Worm (Caenorhabditis elegans) whole organism, mixed stage, embryonic: Measurements from ENCODE around the gene ugt-58.

Experiments
- bed-3 ChIP-seq: fragments of 200-800 bp; sonication (Bioruptor generic); optimal IDR thresholded peaks from 3 replicates; lab custom pipeline; 2018; ENCODE audit warnings: mild to moderate bottlenecking, missing genetic modification characterization, moderate library complexity, missing compliant biosample characterization
- ceh-39 ChIP-seq: fragments of 150-350 bp; optimal IDR thresholded peaks from 2 replicates; lab custom pipeline; 2014; ENCODE audit warnings: missing biosample characterization, missing genetic modification characterization
- ceh-43 ChIP-seq: fragments of 200-800 bp; sonication (Bioruptor generic); optimal IDR thresholded peaks from 2 replicates; lab custom pipeline; 2018; ENCODE audit warnings: mild to moderate bottlenecking, missing genetic modification characterization, moderate library complexity, missing compliant biosample characterization
- ceh-83 ChIP-seq: fragments of 200-800 bp; sonication (Bioruptor generic); optimal IDR thresholded peaks from 2 replicates; lab custom pipeline; 2018; ENCODE audit warnings: mild to moderate bottlenecking, missing genetic modification characterization, missing compliant biosample characterization
- ces-1 ChIP-seq: fragments of 150-350 bp; optimal IDR thresholded peaks from 2 replicates; lab custom pipeline; 2014; ENCODE audit warnings: missing biosample characterization, missing genetic modification reagents, missing genetic modification characterization
- cnd-1 ChIP-seq: fragments of 200-800 bp; sonication (Bioruptor generic); optimal IDR thresholded peaks from 2 replicates; lab custom pipeline; 2018; ENCODE audit warnings: mild to moderate bottlenecking, missing genetic modification characterization, missing compliant biosample characterization
- drap-1 ChIP-seq: fragments of 200-800 bp; sonication (Bioruptor generic); optimal IDR thresholded peaks from 3 replicates; lab custom pipeline; 2018; ENCODE audit warnings: mild to moderate bottlenecking, missing genetic modification characterization, missing compliant biosample characterization
- elt-3 ChIP-seq: fragments of 150-350 bp; optimal IDR thresholded peaks from 2 replicates; lab custom pipeline; 2014; ENCODE audit warnings: missing biosample characterization, missing genetic modification characterization
- flh-1 ChIP-seq: fragments of 200-800 bp; sonication (Bioruptor generic); optimal IDR thresholded peaks from 2 replicates; lab custom pipeline; 2018; ENCODE audit warnings: mild to moderate bottlenecking, missing genetic modification characterization, moderate library complexity, missing compliant biosample characterization
- hlh-1 ChIP-seq: fragments of 150-350 bp; optimal IDR thresholded peaks from 2 replicates; lab custom pipeline; 2014; ENCODE audit warnings: missing biosample characterization, missing genetic modification reagents, missing genetic modification characterization
- lin-13 ChIP-seq: fragments of 150-350 bp; optimal IDR thresholded peaks from 2 replicates; lab custom pipeline; 2014; ENCODE audit warnings: missing biosample characterization, missing genetic modification characterization
- lsy-2 ChIP-seq: fragments of 150-350 bp; optimal IDR thresholded peaks from 2 replicates; lab custom pipeline; 2014; ENCODE audit warnings: missing biosample characterization, missing genetic modification characterization
- mab-5 ChIP-seq: fragments of 150-350 bp; optimal IDR thresholded peaks from 2 replicates; lab custom pipeline; 2014; ENCODE audit warnings: missing biosample characterization, missing genetic modification characterization
- mep-1 ChIP-seq: fragments of 150-350 bp; optimal IDR thresholded peaks from 2 replicates; lab custom pipeline; 2017; ENCODE audit warnings: missing biosample characterization, missing genetic modification reagents, missing genetic modification characterization, inconsistent platforms
- mls-2 ChIP-seq: sonication (generic microtip); optimal IDR thresholded peaks from 2 replicates; lab custom pipeline; 2016; ENCODE audit warnings: mild to moderate bottlenecking, missing genetic modification characterization, moderate library complexity, missing compliant biosample characterization
- nhr-12 ChIP-seq: fragments of 150-350 bp; optimal IDR thresholded peaks from 2 replicates; lab custom pipeline; 2014; ENCODE audit warnings: missing biosample characterization, missing genetic modification characterization
- nhr-2 ChIP-seq: fragments of 150-350 bp; optimal IDR thresholded peaks from 2 replicates; lab custom pipeline; 2014; ENCODE audit warnings: missing biosample characterization, missing genetic modification characterization
- nhr-237 ChIP-seq: fragments of 150-350 bp; optimal IDR thresholded peaks from 2 replicates; lab custom pipeline; 2014; ENCODE audit warnings: missing biosample characterization, missing genetic modification characterization
- nhr-28 ChIP-seq: fragments of 150-350 bp; optimal IDR thresholded peaks from 2 replicates; lab custom pipeline; 2014; ENCODE audit warnings: missing biosample characterization, missing genetic modification characterization
- pha-4 ChIP-seq: fragments of 150-350 bp; optimal IDR thresholded peaks from 2 replicates; lab custom pipeline; 2018; ENCODE audit warnings: missing biosample characterization, missing genetic modification reagents, missing genetic modification characterization
- snpc-4 ChIP-seq: fragments of 150-350 bp; optimal IDR thresholded peaks from 2 replicates; lab custom pipeline; 2014; ENCODE audit warnings: missing biosample characterization, missing genetic modification characterization
- unc-120 ChIP-seq: sonication (generic microtip); optimal IDR thresholded peaks from 2 replicates; lab custom pipeline; 2017; ENCODE audit warnings: missing genetic modification characterization, missing compliant biosample characterization; ENCODE audit not compliant: poor library complexity, severe bottlenecking
- unc-39 ChIP-seq: fragments of 150-350 bp; optimal IDR thresholded peaks from 2 replicates; lab custom pipeline; 2014; ENCODE audit warnings: missing biosample characterization, missing genetic modification characterization
- unc-62 ChIP-seq: fragments of 150-350 bp; optimal IDR thresholded peaks from 2 replicates; lab custom pipeline; 2014; ENCODE audit warnings: missing biosample characterization, missing genetic modification reagents, missing genetic modification characterization
- zip-8 ChIP-seq: fragments of 150-350 bp; optimal IDR thresholded peaks from 2 replicates; lab custom pipeline; 2014; ENCODE audit warnings: missing biosample characterization, missing genetic modification characterization
- ztf-11 ChIP-seq: fragments of 150-350 bp; optimal IDR thresholded peaks from 2 replicates; lab custom pipeline; 2014; ENCODE audit warnings: missing biosample characterization, missing genetic modification characterization

ugt-58 gene

ce11 chrII:9603419-9603818, 16.8 kb upstream of the ugt-58 start:
- TF ChIP-seq lsy-2 (tag; lab: Kevin White, UChicago) (peak; percentile 34), mep-1 (peak; percentile 32), nhr-28 (peak; percentile 28), unc-62 (GFP tag; lab: Kevin White, UChicago) (peak; percentile 80), unc-120 (tag; lab: Kevin White, UChicago) (peak; percentile 75), pha-4 (tag; lab: Kevin White, UChicago) (peak; percentile 68), hlh-1 (tag; lab: Kevin White, UChicago) (peak; percentile 65), elt-3 (no peak), nhr-237 (peak; percentile 80), lin-13 (tag; lab: Kevin White, UChicago) (no peak), mab-5 (tag; lab: Kevin White, UChicago) (peak; percentile 3), ceh-83 (GFP tag; lab: Kevin White, UChicago) (no peak)
- TF ChIP-seq, all 35 proteins: peak for 9

ce11 chrII:9602566-9602965, 16.0 kb upstream of the ugt-58 start:
- TF ChIP-seq snpc-4 (tag; lab: Kevin White, UChicago): no peak
- no peak for TF ChIP-seq nhr-12 (tag; lab: Kevin White, UChicago)
- TF ChIP-seq zip-8: no peak

- TF ChIP-seq drap-1 (GFP tag; lab: Kevin White, UChicago) (no peak), nhr-2 (tag; lab: Kevin White, UChicago) (no peak), ces-1 (no peak), unc-62 (GFP tag; lab: Kevin White, UChicago) (no peak), nhr-28 (no peak)
Observed at ce11 chrII:9601679-9602078, 15.1 kb upstream of the ugt-58 start.

ce11 chrII:9601069-9601468, 14.5 kb upstream of the ugt-58 start:
- TF ChIP-seq nhr-28: no peak
- peak; percentile 5 for TF ChIP-seq unc-120 (tag; lab: Kevin White, UChicago)
- TF ChIP-seq hlh-1 (tag; lab: Kevin White, UChicago): no peak
- no peak for TF ChIP-seq lsy-2 (tag; lab: Kevin White, UChicago)
- TF ChIP-seq ces-1: no peak
- no peak for TF ChIP-seq nhr-12 (tag; lab: Kevin White, UChicago)
- TF ChIP-seq cnd-1 (tag; lab: Kevin White, UChicago): no peak

ce11 chrII:9600022-9600722, 13.6 kb upstream of the ugt-58 start:
- TF ChIP-seq nhr-12 (tag; lab: Kevin White, UChicago) (no peak), snpc-4 (tag; lab: Kevin White, UChicago) (no peak), ceh-83 (GFP tag; lab: Kevin White, UChicago) (no peak), lin-13 (tag; lab: Kevin White, UChicago) (no peak)

ce11 chrII:9597516-9598047, 11.0 kb upstream of the ugt-58 start, which contains the start of gene mrpl-53:
Gene mrpl-53, plus strand, starts transcription at chrII:9597622.
- TF ChIP-seq ceh-43 (GFP tag; lab: Kevin White, UChicago) (no peak), nhr-12 (tag; lab: Kevin White, UChicago) (no peak), unc-39 (no peak), ces-1 (no peak), nhr-237 (no peak), unc-62 (GFP tag; lab: Kevin White, UChicago) (no peak), elt-3 (no peak), zip-8 (no peak), bed-3 (no peak), snpc-4 (tag; lab: Kevin White, UChicago) (no peak), mls-2 (tag; lab: Kevin White, UChicago) (no peak), ceh-39 (tag; lab: Kevin White, UChicago) (no peak), mab-5 (tag; lab: Kevin White, UChicago) (no peak), drap-1 (GFP tag; lab: Kevin White, UChicago) (no peak)

- TF ChIP-seq ztf-11 (no peak), mab-5 (tag; lab: Kevin White, UChicago) (no peak), mls-2 (tag; lab: Kevin White, UChicago) (no peak), ceh-39 (tag; lab: Kevin White, UChicago) (no peak), ceh-83 (GFP tag; lab: Kevin White, UChicago) (no peak), flh-1 (GFP tag; lab: Kevin White, UChicago) (no peak)
Observed at ce11 chrII:9596401-9596800, 9.8 kb upstream of the ugt-58 start, which contains the start of gene E02H1.6. Gene E02H1.6, plus strand, starts transcription at chrII:9596701.
